Worm (Caenorhabditis elegans) whole organism, L2 larva: ENCODE measurements around the gene cyp-34A7.

ENCODE experiments used
- C34F6.9 ChIP-seq: fragments of 150-350 bp; optimal IDR thresholded peaks from 2 replicates; lab custom pipeline; 2014; ENCODE audit warnings: missing biosample characterization, missing genetic modification characterization
- F13H6.1 ChIP-seq: sonication (generic microtip); optimal IDR thresholded peaks from 2 replicates; lab custom pipeline; 2016; ENCODE audit warnings: missing genetic modification characterization, missing compliant biosample characterization
- R02D3.7 ChIP-seq: fragments of 150-350 bp; optimal IDR thresholded peaks from 2 replicates; lab custom pipeline; 2014; ENCODE audit warnings: missing biosample characterization, missing genetic modification characterization
- Y55F3AM.14 ChIP-seq: fragments of 200-800 bp; sonication (Bioruptor generic); optimal IDR thresholded peaks from 2 replicates; lab custom pipeline; 2018; ENCODE audit warnings: mild to moderate bottlenecking, missing genetic modification characterization, missing compliant biosample characterization
- ZK546.5 ChIP-seq: sonication (generic microtip); optimal IDR thresholded peaks from 2 replicates; lab custom pipeline; 2017; ENCODE audit warnings: missing biosample characterization, missing genetic modification characterization
- aly-2 ChIP-seq: fragments of 150-350 bp; optimal IDR thresholded peaks from 2 replicates; lab custom pipeline; 2014; ENCODE audit warnings: missing biosample characterization, missing genetic modification characterization
- ama-1 ChIP-seq: fragments of 150-350 bp; optimal IDR thresholded peaks from 2 replicates; lab custom pipeline; 2018; ENCODE audit warnings: inconsistent platforms
- blmp-1 ChIP-seq: sonication (generic microtip); optimal IDR thresholded peaks from 2 replicates; lab custom pipeline; 2017; ENCODE audit warnings: missing genetic modification characterization, mild to moderate bottlenecking, missing compliant biosample characterization, antibody characterized with exemption, moderate library complexity; ENCODE audit not compliant: insufficient read depth
- ceh-16 ChIP-seq: fragments of 150-350 bp; optimal IDR thresholded peaks from 2 replicates; lab custom pipeline; 2014; ENCODE audit warnings: missing biosample characterization, missing genetic modification characterization
- ceh-82 ChIP-seq: fragments of 150-350 bp; optimal IDR thresholded peaks from 2 replicates; lab custom pipeline; 2014; ENCODE audit warnings: missing biosample characterization, missing genetic modification characterization
- crh-2 ChIP-seq: sonication (generic microtip); optimal IDR thresholded peaks from 2 replicates; lab custom pipeline; 2017; ENCODE audit warnings: missing biosample characterization, missing genetic modification characterization
- egl-27 ChIP-seq: sonication (generic microtip); optimal IDR thresholded peaks from 3 replicates; lab custom pipeline; 2017; ENCODE audit warnings: missing biosample characterization, missing genetic modification reagents, missing genetic modification characterization
- elt-1 ChIP-seq: fragments of 150-350 bp; optimal IDR thresholded peaks from 2 replicates; lab custom pipeline; 2014; ENCODE audit warnings: missing biosample characterization, missing genetic modification characterization
- elt-3 ChIP-seq: sonication (generic microtip); optimal IDR thresholded peaks from 2 replicates; lab custom pipeline; 2017; ENCODE audit warnings: missing biosample characterization, missing genetic modification characterization
- fos-1 ChIP-seq: fragments of 150-350 bp; optimal IDR thresholded peaks from 2 replicates; lab custom pipeline; 2014; ENCODE audit warnings: missing biosample characterization, missing genetic modification characterization
- gmeb-1 ChIP-seq: fragments of 150-350 bp; optimal IDR thresholded peaks from 2 replicates; lab custom pipeline; 2014; ENCODE audit warnings: missing biosample characterization, missing genetic modification characterization
- lin-13 ChIP-seq: fragments of 150-350 bp; optimal IDR thresholded peaks from 2 replicates; lab custom pipeline; 2014; ENCODE audit warnings: missing biosample characterization, missing genetic modification reagents, missing genetic modification characterization
- lsy-2 ChIP-seq, 2 experiments: fragments of 150-350 bp in 1 of 2; sonication (generic microtip) in 1 of 2; optimal IDR thresholded peaks; 2 replicates each; lab custom pipeline; 2014 to 2017; ENCODE audit warnings: missing biosample characterization in 2 of 2, missing genetic modification characterization in 2 of 2
- mab-5 ChIP-seq: fragments of 150-350 bp; optimal IDR thresholded peaks from 2 replicates; lab custom pipeline; 2014; ENCODE audit warnings: missing biosample characterization, missing genetic modification characterization
- mbf-1 ChIP-seq: sonication (generic microtip); optimal IDR thresholded peaks from 2 replicates; lab custom pipeline; 2017; ENCODE audit warnings: missing biosample characterization, missing genetic modification characterization
- mdl-1 ChIP-seq, 2 experiments: fragments of 150-350 bp in 1 of 2; sonication (generic microtip) in 1 of 2; optimal IDR thresholded peaks; 2 replicates each; lab custom pipeline; 2017; ENCODE audit warnings: missing biosample characterization in 2 of 2, missing genetic modification characterization in 2 of 2
- nhr-10 ChIP-seq: sonication (generic microtip); optimal IDR thresholded peaks from 2 replicates; lab custom pipeline; 2017; ENCODE audit warnings: missing biosample characterization, missing genetic modification characterization
- nhr-129 ChIP-seq: fragments of 150-350 bp; optimal IDR thresholded peaks from 2 replicates; lab custom pipeline; 2014; ENCODE audit warnings: missing biosample characterization, missing genetic modification characterization
- nhr-21 ChIP-seq: fragments of 150-350 bp; optimal IDR thresholded peaks from 2 replicates; lab custom pipeline; 2014; ENCODE audit warnings: missing biosample characterization, missing genetic modification characterization
- nhr-23 ChIP-seq: fragments of 150-350 bp; optimal IDR thresholded peaks from 2 replicates; lab custom pipeline; 2014; ENCODE audit warnings: missing biosample characterization, missing genetic modification reagents, missing genetic modification characterization
- nhr-25 ChIP-seq: fragments of 150-350 bp; sonication (generic microtip); optimal IDR thresholded peaks from 3 replicates; lab custom pipeline; 2014; ENCODE audit warnings: missing biosample characterization, missing genetic modification characterization
- nhr-6 ChIP-seq: fragments of 150-350 bp; optimal IDR thresholded peaks from 2 replicates; lab custom pipeline; 2014; ENCODE audit warnings: missing biosample characterization, missing genetic modification characterization
- nhr-77 ChIP-seq: fragments of 150-350 bp; optimal IDR thresholded peaks from 2 replicates; lab custom pipeline; 2014; ENCODE audit warnings: missing biosample characterization, missing genetic modification characterization
- peb-1 ChIP-seq: fragments of 150-350 bp; optimal IDR thresholded peaks from 2 replicates; lab custom pipeline; 2014; ENCODE audit warnings: missing biosample characterization, missing genetic modification characterization
- skn-1 ChIP-seq: sonication (generic microtip); optimal IDR thresholded peaks from 2 replicates; lab custom pipeline; 2017; ENCODE audit warnings: missing biosample characterization, missing genetic modification characterization
- sma-3 ChIP-seq: sonication (generic microtip); optimal IDR thresholded peaks from 2 replicates; lab custom pipeline; 2016; ENCODE audit warnings: missing genetic modification reagents, missing genetic modification characterization, missing compliant biosample characterization
- sma-9 ChIP-seq, 2 experiments: fragments of 150-350 bp in 1 of 2; sonication (generic microtip) in 1 of 2; optimal IDR thresholded peaks; 2 replicates each; lab custom pipeline; 2014 to 2016; ENCODE audit warnings: missing genetic modification characterization in 2 of 2, mild to moderate bottlenecking in 1 of 2, missing biosample characterization in 1 of 2, missing compliant biosample characterization in 1 of 2, missing genetic modification reagents in 1 of 2, moderate library complexity in 1 of 2
- snpc-4 ChIP-seq: fragments of 150-350 bp; optimal IDR thresholded peaks from 2 replicates; lab custom pipeline; 2014; ENCODE audit warnings: missing biosample characterization, missing genetic modification characterization
- unc-39 ChIP-seq: fragments of 150-350 bp; optimal IDR thresholded peaks from 2 replicates; lab custom pipeline; 2014; ENCODE audit warnings: missing biosample characterization, missing genetic modification characterization
- unc-55 ChIP-seq: fragments of 150-350 bp; sonication (generic microtip); optimal IDR thresholded peaks from 3 replicates; lab custom pipeline; 2014; ENCODE audit warnings: missing biosample characterization, missing genetic modification reagents, missing genetic modification characterization
- zag-1 ChIP-seq: fragments of 150-350 bp; optimal IDR thresholded peaks from 2 replicates; lab custom pipeline; 2014; ENCODE audit warnings: missing biosample characterization, missing genetic modification characterization
- ztf-1 ChIP-seq: fragments of 200-800 bp; sonication (Bioruptor generic); conservative IDR thresholded peaks from 2 replicates; pipeline ENCODE4 v1.3.6; 2022; ENCODE audit warnings: missing genetic modification characterization, missing compliant biosample characterization
- ztf-4 ChIP-seq: fragments of 150-350 bp; optimal IDR thresholded peaks from 2 replicates; lab custom pipeline; 2014; ENCODE audit warnings: missing biosample characterization, missing genetic modification characterization

The cyp-34A7 gene

DNA sequence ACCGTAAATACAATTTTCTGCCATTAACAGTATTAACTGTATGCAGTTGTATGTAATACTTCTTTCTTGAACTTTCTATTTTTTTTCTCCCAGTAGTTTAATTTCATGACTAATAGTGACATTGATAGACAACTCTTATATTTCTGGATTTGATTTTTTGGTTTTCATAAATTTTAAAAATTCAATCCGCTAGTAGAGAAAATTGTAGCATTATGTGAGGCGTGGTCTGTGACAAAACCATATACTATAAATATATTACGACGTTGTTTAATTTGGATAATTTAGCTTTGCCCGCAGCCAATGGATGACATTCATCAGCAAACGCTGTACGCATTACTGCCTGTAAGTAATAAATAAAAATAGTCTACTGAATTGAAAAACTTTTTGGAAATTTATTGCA, 34.5 kb downstream of the cyp-34A7 start, which contains the start of gene srx-64:
Gene srx-64, plus strand, starts transcription at position 301 of the 400 bp plus-strand sequence.
- TF ChIP-seq peb-1 (tag; lab: Kevin White, UChicago), result no peak
- TF ChIP-seq unc-39 (tag; lab: Kevin White, UChicago), result no peak
- no peak for TF ChIP-seq gmeb-1 (tag; lab: Kevin White, UChicago)
- no peak for TF ChIP-seq blmp-1 (tag; lab: Kevin White, UChicago)
- TF ChIP-seq elt-1 (tag; lab: Kevin White, UChicago), result no peak
- TF ChIP-seq lin-13, result no peak
- TF ChIP-seq nhr-6, result no peak

ce11 chrV:3927522-3927921, 36.1 kb downstream of the cyp-34A7 start:
- TF ChIP-seq sma-9 (GFP tag; optimal IDR thresholded peaks at IDR 0.05; lab: Kevin White, UChicago) (no peak), sma-9 (tag; optimal IDR thresholded peaks at IDR 0.05; lab: Kevin White, UChicago) (no peak), F13H6.1 (no peak), lsy-2 (tag; optimal IDR thresholded peaks at IDR 0.05; lab: Kevin White, UChicago) (no peak), lin-13 (no peak), elt-3 (tag; lab: Kevin White, UChicago) (no peak), zag-1 (tag; lab: Kevin White, UChicago) (no peak), nhr-21 (no peak), R02D3.7 (tag; lab: Kevin White, UChicago) (no peak), ZK546.5 (no peak), Y55F3AM.14 (GFP tag; lab: Kevin White, UChicago) (no peak), skn-1 (tag; lab: Kevin White, UChicago) (no peak), snpc-4 (tag; lab: Kevin White, UChicago) (no peak)

ce11 chrV:3922547-3922946, 41.1 kb downstream of the cyp-34A7 start:
- no peak for TF ChIP-seq unc-55 (GFP tag; lab: Kevin White, UChicago)
- TF ChIP-seq ztf-4, result no peak
- no peak for TF ChIP-seq sma-3 (GFP tag; lab: Kevin White, UChicago)

ce11 chrV:3921635-3922034, 42.0 kb downstream of the cyp-34A7 start, which contains the start of gene srx-65:
srx-65 (plus strand) TSS chrV:3921935.
- no peak for TF ChIP-seq sma-9 (GFP tag; optimal IDR thresholded peaks at IDR 0.05; lab: Kevin White, UChicago)
- TF ChIP-seq sma-9 (tag; optimal IDR thresholded peaks at IDR 0.05; lab: Kevin White, UChicago), result no peak
- TF ChIP-seq mab-5 (tag; lab: Kevin White, UChicago), result no peak
- no peak for TF ChIP-seq mdl-1 (tag; optimal IDR thresholded peaks at IDR 0.05; lab: Kevin White, UChicago)
- no peak for TF ChIP-seq fos-1 (tag; lab: Kevin White, UChicago)
- no peak for TF ChIP-seq elt-3 (tag; lab: Kevin White, UChicago)
- no peak for TF ChIP-seq ZK546.5
- TF ChIP-seq Y55F3AM.14 (GFP tag; lab: Kevin White, UChicago), result no peak
- TF ChIP-seq aly-2 (tag; lab: Kevin White, UChicago), result no peak
- no peak for TF ChIP-seq nhr-77 (tag; lab: Kevin White, UChicago)
- no peak for TF ChIP-seq ztf-4
- no peak for TF ChIP-seq nhr-23 (tag; lab: Kevin White, UChicago)
- TF ChIP-seq C34F6.9 (tag; lab: Kevin White, UChicago), result no peak
- no peak for TF ChIP-seq blmp-1 (tag; lab: Kevin White, UChicago)
- no peak for TF ChIP-seq crh-2 (tag; lab: Kevin White, UChicago)
- TF ChIP-seq F13H6.1, result no peak
- TF ChIP-seq nhr-129 (tag; lab: Kevin White, UChicago), result no peak
- no peak for TF ChIP-seq lsy-2 (tag; optimal IDR thresholded peaks at IDR 0.05; lab: Kevin White, UChicago)
- no peak for TF ChIP-seq unc-39 (tag; lab: Kevin White, UChicago)
- TF ChIP-seq ceh-16 (tag; lab: Kevin White, UChicago), result no peak
- TF ChIP-seq nhr-6, result no peak

ce11 chrV:3919289-3919688, 44.3 kb downstream of the cyp-34A7 start, which contains the start of gene srx-66:
srx-66 (plus strand) TSS chrV:3919589.
- TF ChIP-seq skn-1 (tag; lab: Kevin White, UChicago), result no peak
- TF ChIP-seq fos-1 (tag; lab: Kevin White, UChicago), result no peak
- no peak for TF ChIP-seq nhr-25 (tag; lab: Kevin White, UChicago)
- no peak for TF ChIP-seq sma-3 (GFP tag; lab: Kevin White, UChicago)
- no peak for TF ChIP-seq blmp-1 (tag; lab: Kevin White, UChicago)
- TF ChIP-seq C34F6.9 (tag; lab: Kevin White, UChicago), result no peak
- no peak for TF ChIP-seq nhr-10 (tag; lab: Kevin White, UChicago)
- TF ChIP-seq nhr-6, result no peak
- TF ChIP-seq mbf-1 (tag; lab: Kevin White, UChicago), result no peak
- TF ChIP-seq ztf-1 (GFP tag; lab: Robert Waterston, UW), result no peak
- no peak for TF ChIP-seq F13H6.1
- no peak for TF ChIP-seq aly-2 (tag; lab: Kevin White, UChicago)
- no peak for TF ChIP-seq sma-9 (GFP tag; optimal IDR thresholded peaks at IDR 0.05; lab: Kevin White, UChicago)
- no peak for TF ChIP-seq sma-9 (tag; optimal IDR thresholded peaks at IDR 0.05; lab: Kevin White, UChicago)
- no peak for TF ChIP-seq ceh-82
- no peak for TF ChIP-seq nhr-129 (tag; lab: Kevin White, UChicago)
- no peak for TF ChIP-seq unc-55 (GFP tag; lab: Kevin White, UChicago)
- no peak for TF ChIP-seq egl-27 (tag; lab: Kevin White, UChicago)
- TF ChIP-seq snpc-4 (tag; lab: Kevin White, UChicago), result no peak
- TF ChIP-seq ama-1, result no peak
- no peak for TF ChIP-seq nhr-77 (tag; lab: Kevin White, UChicago)
- TF ChIP-seq, all 48 proteins: peak for 0
